Fruit fly (Drosophila melanogaster) whole organism, prepupa: ENCODE results near the gene CG9330.

Source experiments
- CG10631 ChIP-seq: fragments of 200-800 bp; sonication (Bioruptor generic); optimal IDR thresholded peaks from 2 replicates; lab custom pipeline; 2016; ENCODE audit warnings: missing biosample characterization, missing genetic modification characterization
- CG10669 ChIP-seq: fragments of 200-800 bp; sonication (Bioruptor generic); optimal IDR thresholded peaks from 3 replicates; lab custom pipeline; 2018; ENCODE audit warnings: missing biosample characterization, mild to moderate bottlenecking, missing genetic modification characterization, moderate library complexity
- CG11294 ChIP-seq: fragments of 200-800 bp; sonication (Bioruptor generic); IDR thresholded peaks from 2 replicates; pipeline ENCODE4 v1.3.6; 2022; ENCODE audit warnings: missing biosample characterization, missing genetic modification characterization
- CG11762 ChIP-seq: fragments of 200-800 bp; sonication (Bioruptor generic); optimal IDR thresholded peaks from 3 replicates; lab custom pipeline; 2016; ENCODE audit warnings: missing biosample characterization, missing genetic modification characterization; ENCODE audit not compliant: insufficient read depth
- CG11902 ChIP-seq: fragments of 200-800 bp; sonication (Bioruptor generic); optimal IDR thresholded peaks from 3 replicates; lab custom pipeline; 2016; ENCODE audit warnings: missing biosample characterization, missing genetic modification characterization
- CG15336 ChIP-seq: fragments of 200-800 bp; sonication (Bioruptor generic); IDR thresholded peaks from 2 replicates; pipeline ENCODE4 v1.3.6; 2022; ENCODE audit warnings: missing biosample characterization, missing genetic modification characterization
- CG3032 ChIP-seq: fragments of 200-800 bp; optimal IDR thresholded peaks from 2 replicates; lab custom pipeline; 2019; ENCODE audit warnings: missing biosample characterization, mild to moderate bottlenecking, missing genetic modification characterization, moderate library complexity
- CG31627 ChIP-seq: fragments of 200-800 bp; sonication (Bioruptor generic); optimal IDR thresholded peaks from 3 replicates; lab custom pipeline; 2016; ENCODE audit warnings: missing biosample characterization, missing genetic modification characterization
- CG32006 ChIP-seq: fragments of 200-800 bp; sonication (Bioruptor generic); optimal IDR thresholded peaks from 3 replicates; lab custom pipeline; 2017; ENCODE audit warnings: missing biosample characterization, mild to moderate bottlenecking, missing genetic modification characterization
- CG34406 ChIP-seq: fragments of 200-800 bp; sonication (Bioruptor generic); optimal IDR thresholded peaks from 3 replicates; lab custom pipeline; 2016; ENCODE audit warnings: missing biosample characterization, missing genetic modification characterization
- CG6163 ChIP-seq: fragments of 200-800 bp; sonication (Bioruptor generic); IDR thresholded peaks from 3 replicates; pipeline ENCODE4 v1.3.6; 2022; ENCODE audit warnings: missing biosample characterization, missing genetic modification characterization
- CG6276 ChIP-seq: fragments of 200-800 bp; sonication (Bioruptor generic); optimal IDR thresholded peaks from 2 replicates; lab custom pipeline; 2017; ENCODE audit warnings: missing biosample characterization, mild to moderate bottlenecking, missing genetic modification characterization
- CG6792 ChIP-seq: fragments of 200-800 bp; sonication (Bioruptor generic); optimal IDR thresholded peaks from 3 replicates; lab custom pipeline; 2016; ENCODE audit warnings: missing biosample characterization, missing genetic modification characterization
- CG6808 ChIP-seq: fragments of 200-800 bp; sonication (Bioruptor generic); optimal IDR thresholded peaks from 3 replicates; lab custom pipeline; 2017; ENCODE audit warnings: missing biosample characterization, missing genetic modification characterization, mild to moderate bottlenecking, moderate library complexity, missing genetic modification reagents
- CG6854 ChIP-seq: fragments of 200-800 bp; sonication (Bioruptor generic); optimal IDR thresholded peaks from 2 replicates; lab custom pipeline; 2017; ENCODE audit warnings: missing biosample characterization, mild to moderate bottlenecking, missing genetic modification characterization
- CG7368 ChIP-seq: fragments of 200-800 bp; sonication (Bioruptor generic); optimal IDR thresholded peaks from 3 replicates; lab custom pipeline; 2016; ENCODE audit warnings: missing biosample characterization, missing genetic modification characterization
- CG8119 ChIP-seq: fragments of 200-800 bp; sonication (Bioruptor generic); IDR thresholded peaks from 3 replicates; pipeline ENCODE4 v1.3.6; 2022; ENCODE audit warnings: missing biosample characterization, missing genetic modification characterization
- CG8319 ChIP-seq: fragments of 200-800 bp; sonication (Bioruptor generic); optimal IDR thresholded peaks from 3 replicates; lab custom pipeline; 2016; ENCODE audit warnings: missing biosample characterization, missing genetic modification characterization
- CG8632 ChIP-seq: fragments of 200-800 bp; sonication (Bioruptor generic); optimal IDR thresholded peaks from 3 replicates; lab custom pipeline; 2016; ENCODE audit warnings: missing biosample characterization, missing genetic modification characterization
- CG9139 ChIP-seq: fragments of 200-800 bp; sonication (Bioruptor generic); optimal IDR thresholded peaks from 3 replicates; lab custom pipeline; 2017; ENCODE audit warnings: missing biosample characterization, mild to moderate bottlenecking, missing genetic modification characterization
- Eip75B ChIP-seq: fragments of 200-800 bp; sonication (Bioruptor generic); optimal IDR thresholded peaks from 3 replicates; lab custom pipeline; 2016; ENCODE audit warnings: missing biosample characterization, missing genetic modification characterization
- Eip78C ChIP-seq: fragments of 200-800 bp; sonication (Bioruptor generic); peaks from one replicate; lab custom pipeline; 2016; ENCODE audit warnings: missing biosample characterization, missing genetic modification characterization
- Eip93F ChIP-seq: fragments of 200-800 bp; sonication (Bioruptor generic); optimal IDR thresholded peaks from 2 replicates; lab custom pipeline; 2016; ENCODE audit warnings: missing biosample characterization, mild to moderate bottlenecking, missing genetic modification characterization
- Ets21C ChIP-seq: fragments of 200-800 bp; sonication (Bioruptor generic); optimal IDR thresholded peaks from 3 replicates; lab custom pipeline; 2016; ENCODE audit warnings: missing biosample characterization, missing genetic modification characterization
- Ets96B ChIP-seq: fragments of 200-800 bp; optimal IDR thresholded peaks from 2 replicates; lab custom pipeline; 2019; ENCODE audit warnings: missing biosample characterization, mild to moderate bottlenecking, missing genetic modification characterization, moderate library complexity
- Gug ChIP-seq: fragments of 200-800 bp; sonication (Bioruptor generic); IDR thresholded peaks from 2 replicates; pipeline ENCODE4 v1.3.6; 2022; ENCODE audit warnings: missing biosample characterization, missing genetic modification characterization
- Lpt ChIP-seq: fragments of 200-800 bp; sonication (Bioruptor generic); optimal IDR thresholded peaks from 3 replicates; lab custom pipeline; 2016; ENCODE audit warnings: missing biosample characterization, missing genetic modification characterization
- OdsH ChIP-seq: fragments of 200-800 bp; sonication (Bioruptor generic); optimal IDR thresholded peaks from 3 replicates; lab custom pipeline; 2016; ENCODE audit warnings: missing biosample characterization, missing genetic modification characterization
- Smox ChIP-seq: fragments of 200-800 bp; sonication (Bioruptor generic); optimal IDR thresholded peaks from 3 replicates; lab custom pipeline; 2016; ENCODE audit warnings: missing biosample characterization, missing genetic modification characterization
- Sox14 ChIP-seq: fragments of 200-800 bp; sonication (Bioruptor generic); optimal IDR thresholded peaks from 3 replicates; lab custom pipeline; 2016; ENCODE audit warnings: missing biosample characterization, missing genetic modification characterization
- achi ChIP-seq: fragments of 200-800 bp; sonication (Bioruptor generic); optimal IDR thresholded peaks from 3 replicates; lab custom pipeline; 2016; ENCODE audit warnings: missing biosample characterization, missing genetic modification characterization
- acj6 ChIP-seq: fragments of 200-800 bp; sonication (Bioruptor generic); optimal IDR thresholded peaks from 3 replicates; lab custom pipeline; 2016; ENCODE audit warnings: missing biosample characterization, missing genetic modification characterization
- dac ChIP-seq: fragments of 200-800 bp; sonication (Bioruptor generic); optimal IDR thresholded peaks from 2 replicates; lab custom pipeline; 2017; ENCODE audit warnings: missing biosample characterization, mild to moderate bottlenecking, missing genetic modification characterization
- eg ChIP-seq: fragments of 200-800 bp; sonication (Bioruptor generic); IDR thresholded peaks from 3 replicates; pipeline ENCODE4 v1.3.6; 2022; ENCODE audit warnings: missing biosample characterization, missing genetic modification characterization
- esn ChIP-seq: fragments of 200-800 bp; sonication (Bioruptor generic); optimal IDR thresholded peaks from 2 replicates; lab custom pipeline; 2016; ENCODE audit warnings: missing biosample characterization, mild to moderate bottlenecking, missing genetic modification characterization, moderate library complexity
- fd59A ChIP-seq: fragments of 200-800 bp; sonication (Bioruptor generic); optimal IDR thresholded peaks from 2 replicates; lab custom pipeline; 2017; ENCODE audit warnings: missing biosample characterization, mild to moderate bottlenecking, missing genetic modification characterization, missing genetic modification reagents
- fkh ChIP-seq: fragments of 200-800 bp; sonication (Bioruptor generic); optimal IDR thresholded peaks from 3 replicates; lab custom pipeline; 2017; ENCODE audit warnings: missing biosample characterization, mild to moderate bottlenecking, missing genetic modification characterization, moderate library complexity
- lz ChIP-seq: fragments of 200-800 bp; sonication (Bioruptor generic); optimal IDR thresholded peaks from 3 replicates; lab custom pipeline; 2016; ENCODE audit warnings: missing biosample characterization, missing genetic modification characterization
- net ChIP-seq: fragments of 200-800 bp; sonication (Bioruptor generic); optimal IDR thresholded peaks from 3 replicates; lab custom pipeline; 2016; ENCODE audit warnings: missing biosample characterization, missing genetic modification characterization
- pdm3 ChIP-seq: fragments of 200-800 bp; sonication (Bioruptor generic); optimal IDR thresholded peaks from 3 replicates; lab custom pipeline; 2016; ENCODE audit warnings: missing biosample characterization, missing genetic modification characterization
- ss ChIP-seq, 2 experiments: fragments of 200-800 bp; sonication (Bioruptor generic); optimal IDR thresholded peaks; 2 replicates in 1 of 2; 3 replicates in 1 of 2; lab custom pipeline; 2017 to 2018; ENCODE audit warnings: mild to moderate bottlenecking in 2 of 2, missing biosample characterization in 2 of 2, missing genetic modification characterization in 2 of 2, moderate library complexity in 1 of 2
- topi ChIP-seq: fragments of 200-800 bp; sonication (Bioruptor generic); optimal IDR thresholded peaks from 3 replicates; lab custom pipeline; 2016; ENCODE audit warnings: missing biosample characterization, missing genetic modification characterization
- vri ChIP-seq: fragments of 200-800 bp; sonication (Bioruptor generic); optimal IDR thresholded peaks from 3 replicates; lab custom pipeline; 2016; ENCODE audit warnings: missing biosample characterization, mild to moderate bottlenecking, missing genetic modification characterization

Gene CG9330

dm6 chr3L:19618072-19618958, 32.3 kb downstream of the CG9330 start, which contains the start of gene asf1 (continued):
- TF ChIP-seq dac (GFP tag; lab: Kevin White, UChicago) (no peak), CG15336 (0 out of 2 replicates have a peak, but pooled peaks have one; percentile 13), CG6792 (no peak), acj6 (GFP tag; lab: Kevin White, UChicago) (no peak), lz (GFP tag; lab: Kevin White, UChicago) (no peak), Smox (GFP tag; lab: Kevin White, UChicago) (no peak), CG7368 (no peak)
- TF ChIP-seq, all 60 proteins: peak for 8

dm6 chr3L:19630701-19631100, 44.6 kb downstream of the CG9330 start:
- TF ChIP-seq CG6276 (GFP tag; lab: Kevin White, UChicago) (no peak), lz (GFP tag; lab: Kevin White, UChicago) (no peak), vri (GFP tag; lab: Kevin White, UChicago) (peak; percentile 81), Sox14 (no peak), CG7368 (no peak), fkh (peak; percentile 94), CG11902 (GFP tag; lab: Kevin White, UChicago) (no peak), CG10631 (GFP tag; lab: Kevin White, UChicago) (no peak), esn (GFP tag; lab: Kevin White, UChicago) (peak; percentile 17), CG31627 (GFP tag; lab: Kevin White, UChicago) (peak; percentile 13), CG32006 (GFP tag; lab: Kevin White, UChicago) (no peak), topi (GFP tag; lab: Kevin White, UChicago) (no peak), CG9139 (GFP tag; lab: Kevin White, UChicago) (no peak), Smox (GFP tag; lab: Kevin White, UChicago) (no peak), achi (no peak), Lpt (GFP tag; lab: Kevin White, UChicago) (no peak), CG6854 (GFP tag; lab: Kevin White, UChicago) (peak; percentile 12), CG6163 (GFP tag; lab: Robert Waterston, UW) (no peak), Gug (GFP tag; lab: Robert Waterston, UW) (no peak), Ets21C (GFP tag; lab: Kevin White, UChicago) (no peak), CG8632 (GFP tag; lab: Kevin White, UChicago) (no peak), CG11294 (GFP tag; lab: Robert Waterston, UW) (no peak), Eip93F (peak; percentile 8), CG8319 (GFP tag; lab: Kevin White, UChicago) (no peak)

dm6 chr3L:19631867-19632266, 45.8 kb downstream of the CG9330 start:
- no peak for TF ChIP-seq CG11294 (GFP tag; lab: Robert Waterston, UW)
- TF ChIP-seq CG32006 (GFP tag; lab: Kevin White, UChicago) = no peak
- TF ChIP-seq CG6808 = no peak
- TF ChIP-seq Ets96B (tag; lab: Kevin White, UChicago) = no peak
- TF ChIP-seq CG8119 (GFP tag; lab: Robert Waterston, UW) = no peak
- no peak for TF ChIP-seq Eip78C (GFP tag; lab: Kevin White, UChicago)
- TF ChIP-seq Eip75B (GFP tag; lab: Kevin White, UChicago) = no peak
- TF ChIP-seq pdm3 = no peak
- no peak for TF ChIP-seq CG15336
- TF ChIP-seq CG10669 (GFP tag; lab: Kevin White, UChicago) = no peak
- TF ChIP-seq eg (GFP tag; lab: Robert Waterston, UW) = no peak
- TF ChIP-seq net (GFP tag; lab: Kevin White, UChicago) = no peak
- no peak for TF ChIP-seq ss (GFP tag; optimal IDR thresholded peaks at IDR 0.05; lab: Kevin White, UChicago)
- TF ChIP-seq OdsH (GFP tag; lab: Kevin White, UChicago) = no peak
- no peak for TF ChIP-seq CG34406 (GFP tag; lab: Kevin White, UChicago)
- TF ChIP-seq fd59A (GFP tag; lab: Kevin White, UChicago) = no peak
- no peak for TF ChIP-seq Eip93F
- TF ChIP-seq CG11762 (GFP tag; lab: Kevin White, UChicago) = no peak
- TF ChIP-seq CG10631 (GFP tag; lab: Kevin White, UChicago) = no peak
- no peak for TF ChIP-seq CG3032 (tag; lab: Kevin White, UChicago)
